Worm (Caenorhabditis elegans): ENCODE data around the gene C13F10.1.

DNA sequence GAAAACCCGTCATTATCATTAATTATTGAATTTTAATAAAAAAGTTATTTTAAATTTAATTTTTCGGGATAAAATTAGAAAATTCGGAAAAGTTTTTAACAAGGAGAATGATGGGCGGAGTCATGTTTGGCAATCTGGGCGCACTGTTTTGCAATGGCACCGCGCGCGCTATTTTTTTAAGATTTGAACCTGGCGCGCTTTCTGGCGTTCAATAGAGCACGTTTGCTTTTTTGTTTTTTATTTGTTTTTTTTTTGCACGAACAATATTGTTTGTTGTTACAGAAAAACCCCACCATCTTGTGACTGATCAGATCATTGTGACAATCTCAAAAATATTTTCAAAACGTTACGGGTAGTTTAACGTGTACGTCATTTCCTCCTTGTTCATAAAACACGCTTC, 13.3 kb downstream of the C13F10.1 start, which contains the start of gene hyls-1:
- TF ChIP-seq flt-1 (GFP tag; IDR thresholded peaks at IDR 0.05) (0 out of 2 replicates have a peak, but pooled peaks have one; percentile 45), ztf-23 (GFP tag; IDR thresholded peaks at IDR 0.05) (0 out of 2 replicates have a peak, but pooled peaks have one; percentile 56), ref-1 (GFP tag; conservative IDR thresholded peaks at IDR 0.05) (no peak), ztf-29 (GFP tag; IDR thresholded peaks at IDR 0.05) (no peak), tab-1 (GFP tag; IDR thresholded peaks at IDR 0.05) (no peak), klf-2 (GFP tag; conservative IDR thresholded peaks at IDR 0.05) (no peak)
